Fruit fly (Drosophila melanogaster) S2 (cell line): Measurements from ENCODE around the gene CG1737.

Experiments used
- CG8478 ChIP-seq: fragments of >200 bp; optimal IDR thresholded peaks from 2 replicates; lab custom pipeline; 2018
- CTCF ChIP-seq, 2 experiments: fragments of >200 bp; optimal IDR thresholded peaks; 2 replicates each; lab custom pipeline; 2018

CG1737 gene

dm6 chrX:11350505-11351327, at the start of gene CG1737:
CG1737 (plus strand) TSS chrX:11350608.
- no peak for TF ChIP-seq CTCF (optimal IDR thresholded peaks at IDR 0.05; lab: Kevin White, UChicago)

dm6 chrX:11302683-11303082, 47.7 kb upstream of the CG1737 start, which contains the start of gene CG44422:
CG44422 (minus strand) TSS chrX:11302783.
- no peak for TF ChIP-seq CG8478
- TF ChIP-seq CTCF (optimal IDR thresholded peaks at IDR 0.05; lab: Kevin White, UChicago): no peak

- no peak for TF ChIP-seq CG8478
- TF ChIP-seq CTCF (optimal IDR thresholded peaks at IDR 0.05; lab: Kevin White, UChicago): no peak
Measured at dm6 chrX:11311108-11311507, 39.3 kb upstream of the CG1737 start, which contains the start of gene Ir10a. Ir10a (minus strand) TSS chrX:11311208.

- TF ChIP-seq CTCF (optimal IDR thresholded peaks at IDR 0.05; lab: Kevin White, UChicago) (peak; percentile 80), CG8478 (no peak)
Measured at dm6 chrX:11319916-11320315, 30.5 kb upstream of the CG1737 start.

- TF ChIP-seq CG8478: no peak
- no peak for TF ChIP-seq CTCF (optimal IDR thresholded peaks at IDR 0.05; lab: Kevin White, UChicago)
Measured at dm6 chrX:11322257-11322656, 28.2 kb upstream of the CG1737 start, which contains the start of gene sisA. sisA (minus strand) TSS chrX:11322357.

- TF ChIP-seq CTCF (optimal IDR thresholded peaks at IDR 0.05; lab: Kevin White, UChicago) (no peak), CG8478 (no peak)
Measured at dm6 chrX:11322659-11323058, 27.7 kb upstream of the CG1737 start.

dm6 chrX:11325175-11325768, 25.1 kb upstream of the CG1737 start, which contains the start of gene Gapvd1:
Gapvd1 (plus strand) TSS chrX:11325385.
- TF ChIP-seq CTCF (optimal IDR thresholded peaks at IDR 0.05; lab: Kevin White, UChicago): peak in 1 of 2 experiments; percentile 6
- no peak for TF ChIP-seq CG8478

dm6 chrX:11326213-11326731, 24.1 kb upstream of the CG1737 start:
- TF ChIP-seq CTCF (optimal IDR thresholded peaks at IDR 0.05; lab: Kevin White, UChicago) (no peak), CG8478 (no peak)

- TF ChIP-seq CTCF (optimal IDR thresholded peaks at IDR 0.05; lab: Kevin White, UChicago) (no peak), CG8478 (no peak)
Measured at dm6 chrX:11338047-11338747, 12.2 kb upstream of the CG1737 start.

- no peak for TF ChIP-seq CG8478
- TF ChIP-seq CTCF (optimal IDR thresholded peaks at IDR 0.05; lab: Kevin White, UChicago): peak in 1 of 2 experiments; percentile 34
Measured at dm6 chrX:11338973-11339867, 11.2 kb upstream of the CG1737 start.

- TF ChIP-seq CTCF (optimal IDR thresholded peaks at IDR 0.05; lab: Kevin White, UChicago): no peak
- no peak for TF ChIP-seq CG8478
Measured at dm6 chrX:11339868-11340548, 10.4 kb upstream of the CG1737 start, which contains the start of the genes CG34348 and Kap3. CG34348 (plus strand) TSS chrX:11339873. Kap3 (minus strand) TSS chrX:11340084.

dm6 chrX:11340719-11341322, 9.6 kb upstream of the CG1737 start:
- no peak for TF ChIP-seq CTCF (optimal IDR thresholded peaks at IDR 0.05; lab: Kevin White, UChicago)
- TF ChIP-seq CG8478: no peak

dm6 chrX:11342168-11342567, 8.2 kb upstream of the CG1737 start:
- no peak for TF ChIP-seq CG8478
- no peak for TF ChIP-seq CTCF (optimal IDR thresholded peaks at IDR 0.05; lab: Kevin White, UChicago)
